Worm (Caenorhabditis elegans) whole organism, young adult: ENCODE data around the gene srxa-6.

ENCODE experiments used
- F23B12.7 ChIP-seq: sonication (generic microtip); optimal IDR thresholded peaks from 2 replicates; lab custom pipeline; 2017; ENCODE audit warnings: missing genetic modification characterization, mild to moderate bottlenecking, missing compliant biosample characterization, antibody characterized with exemption, moderate library complexity; ENCODE audit not compliant: insufficient read depth
- F57A8.1 ChIP-seq: fragments of 200-800 bp; sonication (Bioruptor generic); optimal IDR thresholded peaks from 2 replicates; lab custom pipeline; 2018; ENCODE audit warnings: mild to moderate bottlenecking, missing genetic modification characterization, moderate library complexity, missing compliant biosample characterization
- K11D2.4 ChIP-seq: fragments of 200-800 bp; sonication (Bioruptor generic); IDR thresholded peaks from 2 replicates; pipeline ENCODE4 v1.3.6; 2022; ENCODE audit warnings: missing genetic modification reagents, missing genetic modification characterization, missing compliant biosample characterization
- Y53F4B.3 ChIP-seq: fragments of 200-800 bp; sonication (Bioruptor generic); IDR thresholded peaks from 2 replicates; pipeline ENCODE4 v1.3.6; 2022; ENCODE audit warnings: missing genetic modification reagents, missing genetic modification characterization, missing compliant biosample characterization
- aptf-2 ChIP-seq: fragments of 200-800 bp; sonication (Bioruptor generic); conservative IDR thresholded peaks from 2 replicates; pipeline ENCODE4 v1.3.6; 2022; ENCODE audit warnings: missing genetic modification reagents, missing genetic modification characterization, missing compliant biosample characterization
- athp-1 ChIP-seq: sonication (generic microtip); optimal IDR thresholded peaks from 2 replicates; lab custom pipeline; 2017; ENCODE audit warnings: mild to moderate bottlenecking, missing genetic modification characterization, missing compliant biosample characterization
- ceh-91 ChIP-seq: fragments of 200-800 bp; sonication (Bioruptor generic); IDR thresholded peaks from 2 replicates; pipeline ENCODE4 v1.3.6; 2022; ENCODE audit warnings: missing genetic modification reagents, missing genetic modification characterization, missing compliant biosample characterization
- dpl-1 ChIP-seq: fragments of 150-350 bp; optimal IDR thresholded peaks from 2 replicates; lab custom pipeline; 2014; ENCODE audit warnings: missing biosample characterization, missing genetic modification reagents, missing genetic modification characterization
- mel-28 ChIP-seq: sonication (generic microtip); optimal IDR thresholded peaks from 2 replicates; lab custom pipeline; 2016; ENCODE audit warnings: borderline replicate concordance, mild to moderate bottlenecking, missing genetic modification characterization, missing compliant biosample characterization
- pha-4 ChIP-seq: fragments of 150-350 bp; sonication (generic microtip); optimal IDR thresholded peaks from 2 replicates; lab custom pipeline; 2014; ENCODE audit warnings: missing biosample characterization, missing genetic modification reagents, missing genetic modification characterization
- tbp1 ChIP-seq: fragments of 200-800 bp; sonication (Bioruptor generic); optimal IDR thresholded peaks from 2 replicates; lab custom pipeline; 2018; ENCODE audit warnings: mild to moderate bottlenecking, missing genetic modification characterization, missing compliant biosample characterization
- unc-130 ChIP-seq: sonication (generic microtip); optimal IDR thresholded peaks from 2 replicates; lab custom pipeline; 2016; ENCODE audit warnings: missing genetic modification reagents, missing genetic modification characterization, missing compliant biosample characterization
- xnd-1 ChIP-seq: sonication (generic microtip); optimal IDR thresholded peaks from 2 replicates; lab custom pipeline; 2016; ENCODE audit warnings: missing genotype, missing genetic modification reagents, missing genetic modification characterization, missing compliant biosample characterization
- ztf-22 ChIP-seq: fragments of 200-800 bp; sonication (Bioruptor generic); optimal IDR thresholded peaks from 2 replicates; lab custom pipeline; 2018; ENCODE audit warnings: mild to moderate bottlenecking, missing genetic modification characterization, moderate library complexity, missing compliant biosample characterization

DNA sequence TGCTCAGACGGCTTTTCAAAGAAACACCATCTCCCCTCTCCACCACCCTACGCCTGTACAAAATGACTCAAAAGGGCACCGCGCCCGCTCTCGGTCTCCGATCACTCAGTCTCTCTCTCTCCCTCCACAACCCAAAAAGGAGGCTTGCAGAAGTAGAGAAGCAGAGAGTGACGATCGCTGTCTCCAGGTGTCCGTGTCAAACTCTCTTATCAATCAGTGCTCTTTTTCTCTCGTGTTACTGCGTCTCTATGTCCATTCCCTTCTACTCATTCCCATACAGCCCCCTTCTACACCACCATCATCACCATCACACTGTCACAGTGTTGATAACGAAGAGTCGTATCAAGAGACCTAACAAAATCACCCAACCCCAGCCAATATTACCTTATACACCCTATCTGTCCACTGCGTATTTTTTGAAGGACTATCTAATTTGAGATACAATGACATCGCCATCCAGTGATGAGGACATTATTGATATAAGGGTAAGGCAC lies 17.9 kb downstream of the srxa-6 start, which contains the start of gene pha-4:
- TF ChIP-seq tbp1 (GFP tag; lab: Kevin White, UChicago), result no peak
- no peak for TF ChIP-seq Y53F4B.3 (GFP tag; lab: Robert Waterston, UW)
- TF ChIP-seq mel-28 (tag; lab: Kevin White, UChicago), result no peak
- TF ChIP-seq pha-4 (tag; lab: Kevin White, UChicago), result peak; percentile 82
- no peak for TF ChIP-seq athp-1 (tag; lab: Kevin White, UChicago)
- TF ChIP-seq K11D2.4 (GFP tag; lab: Robert Waterston, UW), result 0 out of 2 replicates have a peak, but pooled peaks have one; percentile 33
- no peak for TF ChIP-seq unc-130 (GFP tag; lab: Kevin White, UChicago)
- no peak for TF ChIP-seq F57A8.1 (GFP tag; lab: Kevin White, UChicago)
- no peak for TF ChIP-seq F23B12.7 (tag; lab: Kevin White, UChicago)
- no peak for TF ChIP-seq xnd-1
- no peak for TF ChIP-seq dpl-1 (GFP tag; lab: Kevin White, UChicago)
- TF ChIP-seq aptf-2 (GFP tag; lab: Robert Waterston, UW), result no peak
- no peak for TF ChIP-seq ceh-91 (GFP tag; lab: Robert Waterston, UW)
- TF ChIP-seq ztf-22 (GFP tag; lab: Kevin White, UChicago), result no peak
